Fruit fly (Drosophila melanogaster) whole organism, prepupa: ENCODE results near the gene Npc2d.
A peak's percentile ranks its signal among the peaks of the same experiment; 100 is the strongest.

Experiments
- CG31627 ChIP-seq: fragments of 200-800 bp; sonication (Bioruptor generic); optimal IDR thresholded peaks from 3 replicates; lab custom pipeline; 2016; ENCODE audit warnings: missing biosample characterization, missing genetic modification characterization
- svp ChIP-seq: fragments of 200-800 bp; sonication (Bioruptor generic); peaks from one replicate; lab custom pipeline; 2016; ENCODE audit warnings: missing biosample characterization, missing genetic modification characterization

DNA sequence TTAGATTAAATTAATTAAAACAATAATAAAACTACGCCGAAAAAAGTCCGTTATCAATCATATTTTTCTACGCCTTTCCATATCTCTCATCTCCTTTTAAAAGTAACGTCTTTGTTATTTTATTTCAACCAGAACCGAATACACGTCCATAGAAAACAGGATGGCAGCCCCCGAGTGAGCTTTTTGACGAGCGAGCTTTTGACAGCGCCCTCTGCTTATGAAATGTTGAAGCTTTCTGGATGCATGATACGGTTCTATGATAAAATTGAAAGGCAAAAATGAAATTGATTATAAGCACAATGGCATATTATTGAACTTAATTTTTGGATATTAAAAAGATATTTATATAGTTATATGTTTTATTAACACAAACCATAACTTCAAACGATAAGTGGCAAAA is 20.8 kb upstream of the Npc2d start:
- TF ChIP-seq svp (GFP tag; lab: Kevin White, UChicago) (peak; percentile 58), CG31627 (GFP tag; lab: Kevin White, UChicago) (no peak)
